Worm (Caenorhabditis elegans): ENCODE measurements around the gene srh-167.

DNA sequence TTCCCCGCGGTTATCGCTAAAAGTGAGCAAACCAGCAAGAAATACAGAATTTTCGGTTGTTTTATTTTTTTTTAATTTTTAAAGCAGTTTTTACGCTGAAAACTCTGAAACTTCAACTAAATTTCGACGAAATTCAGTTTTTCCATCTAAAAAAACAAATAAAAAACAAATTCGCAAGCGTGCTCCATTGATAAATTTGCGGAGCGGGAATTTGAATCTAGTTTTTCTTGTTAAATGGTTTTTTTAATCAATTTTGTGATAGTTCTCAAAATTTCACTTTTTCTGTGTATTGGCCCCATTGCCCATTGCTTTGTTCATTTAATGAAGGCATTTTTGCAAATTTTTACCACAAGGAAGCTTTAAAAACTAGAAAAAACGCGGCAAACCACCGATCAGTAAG, 23.3 kb downstream of the srh-167 start:
- TF ChIP-seq tab-1 (GFP tag; IDR thresholded peaks at IDR 0.05) (no peak), T22C8.4 (GFP tag; IDR thresholded peaks at IDR 0.05) (no peak), ztf-23 (GFP tag; IDR thresholded peaks at IDR 0.05) (no peak), cog-1 (tag; optimal IDR thresholded peaks at IDR 0.05) (no peak), flt-1 (GFP tag; IDR thresholded peaks at IDR 0.05) (no peak)
